Worm (Caenorhabditis elegans): Measurements from ENCODE around the gene F31B12.3.

DNA sequence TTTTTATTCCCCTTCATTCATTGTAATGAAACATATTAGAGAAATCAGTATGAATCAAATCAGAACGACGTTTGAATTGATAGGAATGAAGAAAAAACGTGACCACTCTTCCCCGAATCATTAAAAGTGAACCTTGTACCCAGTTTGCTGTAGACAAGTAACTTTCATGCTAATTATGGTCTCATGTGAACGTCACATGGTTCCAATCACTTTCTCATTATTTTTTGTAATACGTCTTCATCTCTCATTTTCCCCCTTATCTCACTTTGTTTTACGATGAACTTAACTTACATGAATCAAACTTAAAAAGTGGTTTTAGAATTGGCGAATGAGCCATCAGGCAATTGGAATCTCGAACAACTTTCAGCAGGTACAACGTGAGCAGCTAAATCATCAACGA is 47.6 kb downstream of the F31B12.3 start:
- TF ChIP-seq tra-4 (tag; optimal IDR thresholded peaks at IDR 0.05): no peak
- TF ChIP-seq scrt-1 (GFP tag; IDR thresholded peaks at IDR 0.05): no peak
- TF ChIP-seq aly-1 (tag; optimal IDR thresholded peaks at IDR 0.05): no peak
- TF ChIP-seq ama-1 (optimal IDR thresholded peaks at IDR 0.05): no peak
- no peak for TF ChIP-seq hmg-4 (GFP tag; optimal IDR thresholded peaks at IDR 0.05)
- no peak for TF ChIP-seq ceh-13 (GFP tag; optimal IDR thresholded peaks at IDR 0.05)
- no peak for TF ChIP-seq F13C5.2 (tag; optimal IDR thresholded peaks at IDR 0.05)
- TF ChIP-seq ets-7 (tag; optimal IDR thresholded peaks at IDR 0.05): no peak
- TF ChIP-seq hmbx-1 (tag; optimal IDR thresholded peaks at IDR 0.05): no peak
- TF ChIP-seq tbx-37 (GFP tag; conservative IDR thresholded peaks at IDR 0.05): no peak
